Fruit fly (Drosophila melanogaster) whole organism, embryonic: ENCODE data around the gene CG4586.
A peak's percentile ranks its signal among the peaks of the same experiment; 100 is the strongest.

Experiments used
- Antp ChIP-seq: fragments of 200-800 bp; sonication (Bioruptor generic); optimal IDR thresholded peaks from 3 replicates; lab custom pipeline; 2016; ENCODE audit warnings: missing biosample characterization, missing genetic modification characterization
- C15 ChIP-seq: fragments of 200-800 bp; sonication (Bioruptor generic); IDR thresholded peaks from 3 replicates; pipeline ENCODE4 v1.3.6; 2022; ENCODE audit warnings: missing biosample characterization, missing genetic modification characterization
- CG11695 ChIP-seq: fragments of 200-800 bp; sonication (Bioruptor generic); IDR thresholded peaks from 3 replicates; pipeline ENCODE4 v1.3.6; 2022; ENCODE audit warnings: missing biosample characterization, missing genetic modification characterization
- CG14965 ChIP-seq: fragments of 200-800 bp; sonication (Bioruptor generic); optimal IDR thresholded peaks from 2 replicates; lab custom pipeline; 2016; ENCODE audit warnings: missing biosample characterization, missing genetic modification characterization, borderline replicate concordance
- CG15011 ChIP-seq: fragments of 200-800 bp; sonication (Bioruptor generic); optimal IDR thresholded peaks from 3 replicates; lab custom pipeline; 2018; ENCODE audit warnings: missing biosample characterization, mild to moderate bottlenecking, missing genetic modification characterization
- CG1647 ChIP-seq: fragments of 200-800 bp; sonication (Bioruptor generic); optimal IDR thresholded peaks from 3 replicates; lab custom pipeline; 2016; ENCODE audit warnings: missing biosample characterization, missing genetic modification characterization
- CG17802 ChIP-seq: fragments of 200-800 bp; sonication (Bioruptor generic); optimal IDR thresholded peaks from 2 replicates; lab custom pipeline; 2018; ENCODE audit warnings: missing biosample characterization, mild to moderate bottlenecking, missing genetic modification characterization, moderate library complexity
- CG3065 ChIP-seq: fragments of 200-800 bp; sonication (Bioruptor generic); optimal IDR thresholded peaks from 2 replicates; lab custom pipeline; 2016; ENCODE audit warnings: missing biosample characterization, missing genetic modification characterization
- CG3163 ChIP-seq: fragments of 200-800 bp; sonication (Bioruptor generic); optimal IDR thresholded peaks from 3 replicates; lab custom pipeline; 2016; ENCODE audit warnings: missing biosample characterization, missing genetic modification characterization
- CG32772 ChIP-seq: fragments of 200-800 bp; sonication (Bioruptor generic); IDR thresholded peaks from 2 replicates; pipeline ENCODE4 v1.3.6; 2022; ENCODE audit warnings: missing biosample characterization, missing genetic modification characterization
- CG3726 ChIP-seq: fragments of 200-800 bp; sonication (Bioruptor generic); IDR thresholded peaks from 3 replicates; pipeline ENCODE4, ENCODE4 v1.3.6; 2022; ENCODE audit warnings: missing biosample characterization, missing genetic modification characterization
- CG6791 ChIP-seq: fragments of 200-800 bp; sonication (Bioruptor generic); IDR thresholded peaks from 3 replicates; pipeline ENCODE4 v1.3.6; 2022; ENCODE audit warnings: missing biosample characterization, missing genetic modification characterization; ENCODE audit not compliant: partially characterized antibody
- CG7963 ChIP-seq: fragments of 200-800 bp; sonication (Bioruptor generic); IDR thresholded peaks from 3 replicates; pipeline ENCODE4 v1.3.6; 2022; ENCODE audit warnings: missing biosample characterization, missing genetic modification characterization; ENCODE audit not compliant: partially characterized antibody
- CG8359 ChIP-seq: fragments of 200-800 bp; sonication (Bioruptor generic); optimal IDR thresholded peaks from 2 replicates; lab custom pipeline; 2017; ENCODE audit warnings: missing biosample characterization, mild to moderate bottlenecking, missing genetic modification characterization, borderline replicate concordance
- CG8944 ChIP-seq: fragments of 200-800 bp; sonication (Bioruptor generic); optimal IDR thresholded peaks from 3 replicates; lab custom pipeline; 2016; ENCODE audit warnings: missing biosample characterization, missing genetic modification characterization
- CG9215 ChIP-seq: fragments of 200-800 bp; sonication (Bioruptor generic); IDR thresholded peaks from 2 replicates; pipeline ENCODE4 v1.3.6; 2022; ENCODE audit warnings: missing biosample characterization, missing genetic modification characterization
- CG9609 ChIP-seq: fragments of 200-800 bp; sonication (Bioruptor generic); optimal IDR thresholded peaks from 3 replicates; lab custom pipeline; 2016; ENCODE audit warnings: missing biosample characterization, missing genetic modification characterization
- D ChIP-seq, 2 experiments: fragments of 200-800 bp in 1 of 2; fragments of >200 bp in 1 of 2; sonication (Bioruptor generic) in 1 of 2; optimal IDR thresholded peaks; 2 replicates in 1 of 2; 3 replicates in 1 of 2; lab custom pipeline; 2017; ENCODE audit warnings: mild to moderate bottlenecking in 1 of 2, missing biosample characterization in 1 of 2, missing genetic modification characterization in 1 of 2, missing genetic modification reagents in 1 of 2
- Dbx ChIP-seq: fragments of 200-800 bp; sonication (Bioruptor generic); IDR thresholded peaks from 3 replicates; pipeline ENCODE4 v1.3.6; 2022; ENCODE audit warnings: missing biosample characterization, missing genetic modification characterization
- Dll ChIP-seq: fragments of 200-800 bp; sonication (Bioruptor generic); IDR thresholded peaks from 4 replicates; pipeline ENCODE4 v1.3.6; 2022; ENCODE audit warnings: missing biosample characterization, missing genetic modification characterization; ENCODE audit not compliant: partially characterized antibody
- Eip74EF ChIP-seq, 2 experiments: fragments of 200-800 bp in 1 of 2; fragments of >200 bp in 1 of 2; sonication (Bioruptor generic) in 1 of 2; optimal IDR thresholded peaks; 2 replicates each; lab custom pipeline; 2017 to 2019; ENCODE audit warnings: missing biosample characterization in 2 of 2, missing genetic modification characterization in 2 of 2, mild to moderate bottlenecking in 1 of 2, moderate library complexity in 1 of 2
- Ets97D ChIP-seq: fragments of 200-800 bp; sonication (Bioruptor generic); optimal IDR thresholded peaks from 3 replicates; lab custom pipeline; 2016; ENCODE audit warnings: missing biosample characterization, missing genetic modification characterization
- Fer1 ChIP-seq: fragments of 200-800 bp; sonication (Bioruptor generic); optimal IDR thresholded peaks from 2 replicates; lab custom pipeline; 2017; ENCODE audit warnings: missing biosample characterization, mild to moderate bottlenecking, missing genetic modification characterization
- Gug ChIP-seq: fragments of 200-800 bp; sonication (Bioruptor generic); IDR thresholded peaks from 4 replicates; pipeline ENCODE4 v1.3.6; 2022; ENCODE audit warnings: missing biosample characterization, missing genetic modification characterization
- Nf-YA ChIP-seq: fragments of 200-800 bp; sonication (Bioruptor generic); IDR thresholded peaks from 2 replicates; pipeline ENCODE4 v1.3.6; 2022; ENCODE audit warnings: missing biosample characterization, missing genetic modification characterization
- Sox102F ChIP-seq: fragments of 200-800 bp; sonication (Bioruptor generic); optimal IDR thresholded peaks from 2 replicates; lab custom pipeline; 2018; ENCODE audit warnings: missing biosample characterization, mild to moderate bottlenecking, missing genetic modification characterization, moderate library complexity
- Spps ChIP-seq: fragments of 200-800 bp; sonication (Bioruptor generic); optimal IDR thresholded peaks from 2 replicates; lab custom pipeline; 2018; ENCODE audit warnings: missing biosample characterization, mild to moderate bottlenecking, missing genetic modification characterization
- Stat92E ChIP-seq, 3 experiments: fragments of >200 bp in 2 of 3; fragments of 200-800 bp in 1 of 3; sonication (Bioruptor generic) in 1 of 3; optimal IDR thresholded peaks; 2 replicates each; lab custom pipeline; 2017 to 2019; ENCODE audit warnings: missing biosample characterization in 3 of 3, missing genetic modification characterization in 3 of 3, mild to moderate bottlenecking in 1 of 3, moderate library complexity in 1 of 3
- Taf1 ChIP-seq: fragments of 200-800 bp; sonication (Bioruptor generic); IDR thresholded peaks from 2 replicates; pipeline ENCODE4 v1.3.6; 2022; ENCODE audit warnings: missing biosample characterization, missing genetic modification characterization
- YL-1 ChIP-seq: fragments of 200-800 bp; sonication (Bioruptor generic); optimal IDR thresholded peaks from 3 replicates; lab custom pipeline; 2017; ENCODE audit warnings: missing biosample characterization, mild to moderate bottlenecking, missing genetic modification characterization
- ap ChIP-seq: fragments of 200-800 bp; sonication (Bioruptor generic); IDR thresholded peaks from 2 replicates; pipeline ENCODE4 v1.3.6; 2022; ENCODE audit warnings: missing biosample characterization, missing genetic modification characterization
- bsh ChIP-seq, 2 experiments: fragments of 200-800 bp; sonication (Bioruptor generic); optimal IDR thresholded peaks; 2 replicates each; lab custom pipeline; 2017 to 2018; ENCODE audit warnings: mild to moderate bottlenecking in 2 of 2, missing biosample characterization in 2 of 2, missing genetic modification characterization in 2 of 2, moderate library complexity in 1 of 2
- chif ChIP-seq, 2 experiments: fragments of 200-800 bp; sonication (Bioruptor generic); optimal IDR thresholded peaks; 3 replicates each; lab custom pipeline; 2016; ENCODE audit warnings: missing biosample characterization in 2 of 2, missing genetic modification characterization in 2 of 2
- chinmo ChIP-seq: fragments of 200-800 bp; sonication (Bioruptor generic); IDR thresholded peaks from 4 replicates; pipeline ENCODE4 v1.3.6; 2022; ENCODE audit warnings: missing biosample characterization, missing genetic modification characterization; ENCODE audit not compliant: partially characterized antibody
- chn ChIP-seq: fragments of 200-800 bp; sonication (Bioruptor generic); optimal IDR thresholded peaks from 2 replicates; lab custom pipeline; 2016; ENCODE audit warnings: missing biosample characterization, missing genetic modification characterization
- dan ChIP-seq: fragments of 200-800 bp; sonication (Bioruptor generic); IDR thresholded peaks from 2 replicates; pipeline ENCODE4 v1.3.6; 2022; ENCODE audit warnings: missing biosample characterization, missing genetic modification characterization
- disco-r ChIP-seq: fragments of 200-800 bp; sonication (Bioruptor generic); optimal IDR thresholded peaks from 2 replicates; lab custom pipeline; 2016; ENCODE audit warnings: missing biosample characterization, missing genetic modification characterization
- ftz-f1 ChIP-seq: fragments of 200-800 bp; sonication (Bioruptor generic); optimal IDR thresholded peaks from 2 replicates; lab custom pipeline; 2016; ENCODE audit warnings: missing biosample characterization, missing genetic modification characterization
- fu2 ChIP-seq: fragments of 200-800 bp; sonication (Bioruptor generic); optimal IDR thresholded peaks from 2 replicates; lab custom pipeline; 2016; ENCODE audit warnings: missing biosample characterization, missing genetic modification characterization
- gsb ChIP-seq: fragments of 200-800 bp; sonication (Bioruptor generic); IDR thresholded peaks from 2 replicates; pipeline ENCODE4 v1.3.6; 2022; ENCODE audit warnings: missing biosample characterization, missing genetic modification characterization
- kay ChIP-seq: fragments of 200-800 bp; sonication (Bioruptor generic); optimal IDR thresholded peaks from 2 replicates; lab custom pipeline; 2016; ENCODE audit warnings: missing biosample characterization, missing genetic modification characterization
- knrl ChIP-seq: fragments of 200-800 bp; sonication (Bioruptor generic); IDR thresholded peaks from 3 replicates; pipeline ENCODE4 v1.3.6; 2022; ENCODE audit warnings: missing biosample characterization, missing genetic modification characterization; ENCODE audit not compliant: partially characterized antibody
- nau ChIP-seq: fragments of 200-800 bp; sonication (Bioruptor generic); optimal IDR thresholded peaks from 3 replicates; lab custom pipeline; 2017; ENCODE audit warnings: missing biosample characterization, mild to moderate bottlenecking, missing genetic modification characterization, missing genetic modification reagents
- odd ChIP-seq: fragments of 200-800 bp; sonication (Bioruptor generic); optimal IDR thresholded peaks from 2 replicates; lab custom pipeline; 2017; ENCODE audit warnings: missing biosample characterization, mild to moderate bottlenecking, missing genetic modification characterization
- tap ChIP-seq: fragments of 200-800 bp; optimal IDR thresholded peaks from 3 replicates; lab custom pipeline; 2019; ENCODE audit warnings: missing biosample characterization, mild to moderate bottlenecking, missing genetic modification characterization, moderate library complexity
- tna ChIP-seq: fragments of 200-800 bp; sonication (Bioruptor generic); IDR thresholded peaks from 2 replicates; pipeline ENCODE4 v1.3.6; 2022; ENCODE audit warnings: missing biosample characterization, missing genetic modification characterization; ENCODE audit not compliant: partially characterized antibody
- twi ChIP-seq: fragments of 200-800 bp; optimal IDR thresholded peaks from 2 replicates; lab custom pipeline; 2019; ENCODE audit warnings: missing biosample characterization, mild to moderate bottlenecking, missing genetic modification characterization, moderate library complexity
- tx ChIP-seq: fragments of 200-800 bp; sonication (Bioruptor generic); optimal IDR thresholded peaks from 2 replicates; lab custom pipeline; 2016; ENCODE audit warnings: missing biosample characterization, missing genetic modification characterization

CG4586 gene

dm6 chrX:6969364-6970137 is at the start of gene CG4586 (continued):
- TF ChIP-seq Dll (GFP tag; lab: Robert Waterston, UW) (no peak), Dbx (peak; percentile 93), CG8944 (GFP tag; lab: Kevin White, UChicago) (peak; percentile 89), D (optimal IDR thresholded peaks at IDR 0.05; lab: Kevin White, UChicago) (no peak), D (GFP tag; optimal IDR thresholded peaks at IDR 0.05; lab: Kevin White, UChicago) (peak; percentile 86), knrl (GFP tag; lab: Robert Waterston, UW) (no peak), CG14965 (peak; percentile 85), YL-1 (GFP tag; lab: Kevin White, UChicago) (peak; percentile 78), Antp (peak; percentile 94), nau (GFP tag; lab: Kevin White, UChicago) (peak; percentile 97), ap (GFP tag; lab: Robert Waterston, UW) (peak; percentile 92), chif (GFP tag; optimal IDR thresholded peaks at IDR 0.05; lab: Kevin White, UChicago) (peak; percentile 92), CG7963 (GFP tag; lab: Robert Waterston, UW) (no peak), disco-r (GFP tag; lab: Kevin White, UChicago) (peak; percentile 94), CG1647 (GFP tag; lab: Kevin White, UChicago) (peak; percentile 93), CG32772 (peak; percentile 84), CG15011 (GFP tag; lab: Kevin White, UChicago) (peak; percentile 92), bsh (GFP tag; optimal IDR thresholded peaks at IDR 0.05; lab: Kevin White, UChicago) (peak; percentile 95 to 99), odd (GFP tag; lab: Kevin White, UChicago) (peak; percentile 96), dan (no peak), chn (GFP tag; lab: Kevin White, UChicago) (peak; percentile 91), Fer1 (GFP tag; lab: Kevin White, UChicago) (peak; percentile 98), tna (GFP tag; lab: Robert Waterston, UW) (no peak), CG3163 (peak; percentile 84), Stat92E (GFP tag; optimal IDR thresholded peaks at IDR 0.05; lab: Kevin White, UChicago) (peak in 1 of 3 experiments; percentile 47), CG3065 (GFP tag; lab: Kevin White, UChicago) (peak; percentile 90), Sox102F (GFP tag; lab: Kevin White, UChicago) (peak; percentile 94), Spps (tag; lab: Kevin White, UChicago) (peak; percentile 72), CG3726 (GFP tag; lab: Robert Waterston, UW) (peak; percentile 86), Nf-YA (GFP tag; lab: Robert Waterston, UW) (peak; percentile 92), Ets97D (GFP tag; lab: Kevin White, UChicago) (peak; percentile 82), Eip74EF (GFP tag; optimal IDR thresholded peaks at IDR 0.05; lab: Kevin White, UChicago) (peak in 1 of 2 experiments; percentile 95), kay (peak; percentile 80), fu2 (GFP tag; lab: Kevin White, UChicago) (peak; percentile 95), gsb (peak; percentile 90), Taf1 (GFP tag; lab: Robert Waterston, UW) (peak; percentile 82), C15 (GFP tag; lab: Robert Waterston, UW) (peak; percentile 91), CG8359 (GFP tag; lab: Kevin White, UChicago) (peak; percentile 72), Gug (GFP tag; lab: Robert Waterston, UW) (peak; percentile 82), CG9609 (GFP tag; lab: Kevin White, UChicago) (peak; percentile 95), twi (tag; lab: Kevin White, UChicago) (peak; percentile 69), CG9215 (GFP tag; lab: Robert Waterston, UW) (peak; percentile 69), CG6791 (no peak), tap (tag; lab: Kevin White, UChicago) (peak; percentile 96), chinmo (GFP tag; lab: Robert Waterston, UW) (no peak), CG17802 (peak; percentile 80), tx (peak; percentile 90), ftz-f1 (GFP tag; lab: Kevin White, UChicago) (peak; percentile 44), CG11695 (GFP tag; lab: Robert Waterston, UW) (peak; percentile 97)
